Worm (Caenorhabditis elegans) whole organism, L4/young adult: ENCODE measurements around the gene M70.2.

Experiments used
- W03F9.2 ChIP-seq: fragments of 150-350 bp; optimal IDR thresholded peaks from 2 replicates; lab custom pipeline; 2014; ENCODE audit warnings: missing biosample characterization, missing genetic modification characterization
- dao-5 ChIP-seq: sonication (generic microtip); optimal IDR thresholded peaks from 2 replicates; lab custom pipeline; 2016; ENCODE audit warnings: missing genotype, missing genetic modification characterization, moderate library complexity, missing compliant biosample characterization
- him-1 ChIP-seq: sonication (generic microtip); optimal IDR thresholded peaks from 2 replicates; lab custom pipeline; 2016; ENCODE audit warnings: missing genotype, missing genetic modification reagents, missing genetic modification characterization, missing compliant biosample characterization

DNA sequence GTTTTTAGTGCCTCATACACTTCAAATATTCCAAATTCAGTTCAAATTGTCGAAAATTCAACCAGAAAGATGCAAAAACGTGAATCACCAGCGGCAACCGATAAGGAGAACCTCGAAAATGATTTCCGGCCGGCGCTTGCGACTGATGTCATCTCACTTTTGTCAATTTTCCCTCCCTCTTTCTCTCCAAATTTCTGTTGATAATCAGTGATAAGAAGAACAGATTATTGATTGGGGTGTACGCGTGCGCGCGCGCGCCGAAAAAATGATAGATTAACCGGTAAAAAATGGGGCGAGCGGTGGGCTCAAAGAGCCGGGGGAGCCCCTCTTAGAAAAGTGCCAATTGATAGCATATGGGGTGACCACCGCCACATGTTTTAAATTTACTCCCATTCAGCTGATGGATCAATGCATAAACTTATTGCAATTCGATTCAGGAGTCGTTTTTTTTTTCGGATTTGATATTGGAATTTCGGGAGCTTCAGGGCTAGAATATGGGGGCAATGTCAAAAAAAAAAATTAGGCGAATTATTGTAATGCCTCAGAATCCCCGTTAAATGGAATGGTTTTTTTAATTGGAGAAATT is 41.7 kb downstream of the M70.2 start:
- no peak for TF ChIP-seq W03F9.2
- no peak for TF ChIP-seq him-1 (tag; lab: Kevin White, UChicago)
- no peak for TF ChIP-seq dao-5 (tag; lab: Kevin White, UChicago)
